Worm (Caenorhabditis elegans): ENCODE results near the gene srv-25.
"Not testable (repeated sequence)": the region's sequence is repeated elsewhere in the genome, so short reads cannot be mapped to it uniquely, and the experiment has no call there.

Gene srv-25

DNA sequence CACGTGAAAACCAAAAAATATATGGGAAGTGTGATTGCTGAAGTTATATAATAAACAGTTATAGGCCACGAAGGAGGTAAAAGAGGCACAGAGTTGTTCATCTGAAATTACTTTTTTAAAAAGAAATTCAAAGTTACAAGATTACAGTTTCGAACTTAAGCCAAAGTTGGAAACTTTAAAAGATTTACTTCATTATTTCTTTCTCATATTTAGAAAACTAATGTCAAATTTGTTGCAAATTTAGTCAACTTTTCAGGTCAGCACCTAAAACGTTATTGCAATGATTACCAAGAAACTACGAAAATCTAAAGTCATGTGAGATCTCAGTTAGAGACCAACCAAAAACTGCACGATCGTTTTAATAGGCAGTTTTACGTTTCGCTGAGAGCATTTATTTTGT, at the start of gene srv-25:
TSS of gene srv-25 (minus strand) at position 101 of the 400 bp plus-strand sequence.
- no peak for TF ChIP-seq cnd-1 (tag; optimal IDR thresholded peaks at IDR 0.05)
- TF ChIP-seq unc-120 (tag; optimal IDR thresholded peaks at IDR 0.05; ENCODE audit: poor library complexity, severe bottlenecking), result no peak
- no peak for TF ChIP-seq hlh-1 (tag; optimal IDR thresholded peaks at IDR 0.05)
- TF ChIP-seq lin-13 (tag; optimal IDR thresholded peaks at IDR 0.05), result no peak
- no peak for TF ChIP-seq nhr-237 (tag; optimal IDR thresholded peaks at IDR 0.05)
- TF ChIP-seq nhr-28 (tag; optimal IDR thresholded peaks at IDR 0.05), result no peak
- TF ChIP-seq unc-39 (tag; optimal IDR thresholded peaks at IDR 0.05), result no peak
- TF ChIP-seq mab-5 (tag; optimal IDR thresholded peaks at IDR 0.05), result no peak
- TF ChIP-seq mep-1 (tag; optimal IDR thresholded peaks at IDR 0.05), result no peak
- no peak for TF ChIP-seq sptf-1 (tag; optimal IDR thresholded peaks at IDR 0.05)
- TF ChIP-seq nhr-2 (tag; optimal IDR thresholded peaks at IDR 0.05), result no peak
- no peak for TF ChIP-seq ceh-39 (tag; optimal IDR thresholded peaks at IDR 0.05)
- no peak for TF ChIP-seq elt-1 (tag; optimal IDR thresholded peaks at IDR 0.05; ENCODE audit: borderline replicate concordance, insufficient read depth)
- no peak for TF ChIP-seq blmp-1 (tag; optimal IDR thresholded peaks at IDR 0.05)
- TF ChIP-seq lsy-2 (tag; optimal IDR thresholded peaks at IDR 0.05), result no peak
- TF ChIP-seq pha-4 (tag; optimal IDR thresholded peaks at IDR 0.05), result no peak
- no peak for TF ChIP-seq sem-2 (GFP tag; optimal IDR thresholded peaks at IDR 0.05)
- TF ChIP-seq nhr-12 (tag; optimal IDR thresholded peaks at IDR 0.05), result no peak
- no peak for TF ChIP-seq ces-1 (GFP tag; optimal IDR thresholded peaks at IDR 0.05)

- TF ChIP-seq nhr-76 (tag; optimal IDR thresholded peaks at IDR 0.05); bed-3 (GFP tag; optimal IDR thresholded peaks at IDR 0.05); ceh-39 (tag; optimal IDR thresholded peaks at IDR 0.05): not testable (repeated sequence)
Measured at ce11 chrIV:6347213-6347612, 43.7 kb upstream of the srv-25 start, which contains the start of gene Y73B6BL.289. Gene Y73B6BL.289, plus strand, starts transcription at chrIV:6347513.

- TF ChIP-seq nhr-237 (tag; optimal IDR thresholded peaks at IDR 0.05), result no peak
- TF ChIP-seq nhr-2 (tag; optimal IDR thresholded peaks at IDR 0.05), result no peak
- no peak for TF ChIP-seq nhr-28 (tag; optimal IDR thresholded peaks at IDR 0.05)
- TF ChIP-seq snpc-4 (tag; optimal IDR thresholded peaks at IDR 0.05), result no peak
- no peak for TF ChIP-seq ceh-83 (GFP tag; optimal IDR thresholded peaks at IDR 0.05)
- no peak for TF ChIP-seq lsy-2 (tag; optimal IDR thresholded peaks at IDR 0.05)
- no peak for TF ChIP-seq ztf-11 (tag; optimal IDR thresholded peaks at IDR 0.05)
- TF ChIP-seq lin-13 (tag; optimal IDR thresholded peaks at IDR 0.05), result no peak
- no peak for TF ChIP-seq mab-5 (tag; optimal IDR thresholded peaks at IDR 0.05)
- TF ChIP-seq flh-1 (GFP tag; optimal IDR thresholded peaks at IDR 0.05), result no peak
- no peak for TF ChIP-seq lin-32 (GFP tag; optimal IDR thresholded peaks at IDR 0.05)
- TF ChIP-seq mls-2 (tag; optimal IDR thresholded peaks at IDR 0.05), result no peak
- TF ChIP-seq cnd-1 (tag; optimal IDR thresholded peaks at IDR 0.05), result no peak
- no peak for TF ChIP-seq ces-1 (GFP tag; optimal IDR thresholded peaks at IDR 0.05)
- TF ChIP-seq mep-1 (tag; optimal IDR thresholded peaks at IDR 0.05), result no peak
- TF ChIP-seq M03D4.4 (tag; optimal IDR thresholded peaks at IDR 0.05), result no peak
Measured at ce11 chrIV:6342876-6343275, 39.3 kb upstream of the srv-25 start, which contains the start of gene Y73B6BL.14. Gene Y73B6BL.14, minus strand, starts transcription at chrIV:6342976.

ce11 chrIV:6342431-6342830, 38.9 kb upstream of the srv-25 start, which contains the start of gene Y73B6BL.288:
Gene Y73B6BL.288, minus strand, starts transcription at chrIV:6342531.
- TF ChIP-seq nhr-2 (tag; optimal IDR thresholded peaks at IDR 0.05) (no peak), flh-1 (GFP tag; optimal IDR thresholded peaks at IDR 0.05) (no peak), ztf-11 (tag; optimal IDR thresholded peaks at IDR 0.05) (no peak), bed-3 (GFP tag; optimal IDR thresholded peaks at IDR 0.05) (no peak), ceh-43 (GFP tag; optimal IDR thresholded peaks at IDR 0.05) (no peak), unc-120 (tag; optimal IDR thresholded peaks at IDR 0.05; ENCODE audit: poor library complexity, severe bottlenecking) (no peak), nhr-237 (tag; optimal IDR thresholded peaks at IDR 0.05) (no peak), snpc-4 (tag; optimal IDR thresholded peaks at IDR 0.05) (no peak), ces-1 (GFP tag; optimal IDR thresholded peaks at IDR 0.05) (no peak), elt-3 (tag; optimal IDR thresholded peaks at IDR 0.05) (no peak), lin-32 (GFP tag; optimal IDR thresholded peaks at IDR 0.05) (no peak), mab-5 (tag; optimal IDR thresholded peaks at IDR 0.05) (no peak), cnd-1 (tag; optimal IDR thresholded peaks at IDR 0.05) (no peak), nhr-76 (tag; optimal IDR thresholded peaks at IDR 0.05) (no peak), unc-39 (tag; optimal IDR thresholded peaks at IDR 0.05) (no peak), elt-1 (tag; optimal IDR thresholded peaks at IDR 0.05; ENCODE audit: borderline replicate concordance, insufficient read depth) (no peak), hlh-1 (tag; optimal IDR thresholded peaks at IDR 0.05) (no peak), lsy-2 (tag; optimal IDR thresholded peaks at IDR 0.05) (no peak)

ce11 chrIV:6337353-6337752, 33.8 kb upstream of the srv-25 start, which contains the start of gene ipla-6:
Gene ipla-6, plus strand, starts transcription at chrIV:6337653.
- TF ChIP-seq ztf-11 (tag; optimal IDR thresholded peaks at IDR 0.05) (no peak), flh-1 (GFP tag; optimal IDR thresholded peaks at IDR 0.05) (no peak), pha-4 (tag; optimal IDR thresholded peaks at IDR 0.05) (no peak), drap-1 (GFP tag; optimal IDR thresholded peaks at IDR 0.05) (no peak), elt-1 (tag; optimal IDR thresholded peaks at IDR 0.05; ENCODE audit: borderline replicate concordance, insufficient read depth) (no peak), unc-120 (tag; optimal IDR thresholded peaks at IDR 0.05; ENCODE audit: poor library complexity, severe bottlenecking) (no peak), lin-13 (tag; optimal IDR thresholded peaks at IDR 0.05) (no peak), cnd-1 (tag; optimal IDR thresholded peaks at IDR 0.05) (no peak), snpc-4 (tag; optimal IDR thresholded peaks at IDR 0.05) (no peak), M03D4.4 (tag; optimal IDR thresholded peaks at IDR 0.05) (no peak), nhr-76 (tag; optimal IDR thresholded peaks at IDR 0.05) (no peak), bed-3 (GFP tag; optimal IDR thresholded peaks at IDR 0.05) (no peak), lin-32 (GFP tag; optimal IDR thresholded peaks at IDR 0.05) (no peak), ces-1 (GFP tag; optimal IDR thresholded peaks at IDR 0.05) (no peak), lsy-2 (tag; optimal IDR thresholded peaks at IDR 0.05) (no peak), hlh-1 (tag; optimal IDR thresholded peaks at IDR 0.05) (no peak), sptf-1 (tag; optimal IDR thresholded peaks at IDR 0.05) (no peak), unc-62 (GFP tag; optimal IDR thresholded peaks at IDR 0.05) (no peak), zip-8 (tag; optimal IDR thresholded peaks at IDR 0.05) (no peak)
